Worm (Caenorhabditis elegans): Measurements from ENCODE around the gene C05C10.2.

Gene C05C10.2

ce11 chrII:9974967-9975366, 52.9 kb downstream of the C05C10.2 start, which contains the start of gene aakg-5 (continued):
- TF ChIP-seq zim-3 (tag; optimal IDR thresholded peaks at IDR 0.05) = no peak
- TF ChIP-seq lin-54 (GFP tag; optimal IDR thresholded peaks at IDR 0.05) = peak; percentile 16
- TF ChIP-seq F23B12.7 (tag; optimal IDR thresholded peaks at IDR 0.05; ENCODE audit: insufficient read depth) = no peak
- TF ChIP-seq attf-5 (GFP tag; optimal IDR thresholded peaks at IDR 0.05) = peak; percentile 42
- TF ChIP-seq madf-8 (GFP tag; conservative IDR thresholded peaks at IDR 0.05) = no peak
- no peak for TF ChIP-seq hlh-12 (tag; optimal IDR thresholded peaks at IDR 0.05)
- no peak for TF ChIP-seq nfya-1 (tag; optimal IDR thresholded peaks at IDR 0.05; ENCODE audit: borderline replicate concordance, insufficient read depth)
- TF ChIP-seq F57A8.1 (GFP tag; optimal IDR thresholded peaks at IDR 0.05) = no peak
- no peak for TF ChIP-seq nhr-120 (GFP tag; IDR thresholded peaks at IDR 0.05)
- TF ChIP-seq lin-35 (GFP tag; optimal IDR thresholded peaks at IDR 0.05) = peak in 1 of 3 experiments; percentile 32
- peak; percentile 42; the same call in 1 of the 2 replicates for TF ChIP-seq cebp-1 (GFP tag; IDR thresholded peaks at IDR 0.05)
- no peak for TF ChIP-seq cebp-1 (tag; optimal IDR thresholded peaks at IDR 0.05)
- no peak for TF ChIP-seq him-1 (tag; optimal IDR thresholded peaks at IDR 0.05)
- TF ChIP-seq nhr-90 (tag; optimal IDR thresholded peaks at IDR 0.05) = no peak
- no peak for TF ChIP-seq sptf-2 (GFP tag; optimal IDR thresholded peaks at IDR 0.05)
- TF ChIP-seq ceh-40 (GFP tag; IDR thresholded peaks at IDR 0.05) = no peak
- TF ChIP-seq snpc-3.4 (tag; optimal IDR thresholded peaks at IDR 0.05) = no peak
- no peak for TF ChIP-seq fkh-3 (tag; optimal IDR thresholded peaks at IDR 0.05)
- no peak for TF ChIP-seq ccch-3 (GFP tag; optimal IDR thresholded peaks at IDR 0.05)
- no peak for TF ChIP-seq nfya-2 (GFP tag; IDR thresholded peaks at IDR 0.05)
- TF ChIP-seq let-607 (tag; optimal IDR thresholded peaks at IDR 0.05) = peak in 1 of 2 experiments; percentile 28
- peak; percentile 62 for TF ChIP-seq K12H6.12 (tag; optimal IDR thresholded peaks at IDR 0.05)
- no peak for TF ChIP-seq chd-7 (tag; optimal IDR thresholded peaks at IDR 0.05)
- no peak for TF ChIP-seq B0336.3 (GFP tag; IDR thresholded peaks at IDR 0.05)
- no peak for TF ChIP-seq ztf-25 (GFP tag; IDR thresholded peaks at IDR 0.05)
- no peak for TF ChIP-seq Y79H2A.3 (GFP tag; conservative IDR thresholded peaks at IDR 0.05)
- no peak for TF ChIP-seq ceh-58 (GFP tag; IDR thresholded peaks at IDR 0.05)
- no peak for TF ChIP-seq ztf-3 (GFP tag; optimal IDR thresholded peaks at IDR 0.05)
- TF ChIP-seq ceh-79 (tag; optimal IDR thresholded peaks at IDR 0.05) = no peak
- TF ChIP-seq efl-1 (GFP tag; optimal IDR thresholded peaks at IDR 0.05) = no peak
- no peak for TF ChIP-seq dpl-1 (GFP tag; optimal IDR thresholded peaks at IDR 0.05)
- no peak for TF ChIP-seq C06A6.2 (GFP tag; conservative IDR thresholded peaks at IDR 0.05)
- TF ChIP-seq attf-6 (GFP tag; IDR thresholded peaks at IDR 0.05) = no peak
- peak; percentile 28; the same call in 1 of the 2 replicates for TF ChIP-seq attf-3 (GFP tag; conservative IDR thresholded peaks at IDR 0.05)
- no peak for TF ChIP-seq egl-44 (GFP tag; IDR thresholded peaks at IDR 0.05)
- TF ChIP-seq bed-2 (GFP tag; IDR thresholded peaks at IDR 0.05) = no peak
- TF ChIP-seq somi-1 (GFP tag; optimal IDR thresholded peaks at IDR 0.05) = no peak
- no peak for TF ChIP-seq aptf-2 (GFP tag; conservative IDR thresholded peaks at IDR 0.05)
- no peak for TF ChIP-seq rcor-1 (GFP tag; IDR thresholded peaks at IDR 0.05)
- no peak for TF ChIP-seq ztf-6 (GFP tag; IDR thresholded peaks at IDR 0.05)
- TF ChIP-seq ama-1 (optimal IDR thresholded peaks at IDR 0.05) = no peak
- TF ChIP-seq ama-1 (GFP tag; optimal IDR thresholded peaks at IDR 0.05) = no peak
- no peak for TF ChIP-seq nhr-179 (tag; optimal IDR thresholded peaks at IDR 0.05)
- TF ChIP-seq ets-4 (GFP tag; optimal IDR thresholded peaks at IDR 0.05) = no peak
- TF ChIP-seq hmg-20 (GFP tag; IDR thresholded peaks at IDR 0.05) = no peak
- no peak for TF ChIP-seq lir-1 (GFP tag; conservative IDR thresholded peaks at IDR 0.05)
- TF ChIP-seq C17E4.6 (GFP tag; IDR thresholded peaks at IDR 0.05) = no peak
- no peak for TF ChIP-seq Y67H2A.10 (GFP tag; conservative IDR thresholded peaks at IDR 0.05)
- TF ChIP-seq xnd-1 (tag; optimal IDR thresholded peaks at IDR 0.05) = no peak
- TF ChIP-seq K11D2.4 (GFP tag; IDR thresholded peaks at IDR 0.05) = no peak
